Fruit fly (Drosophila melanogaster) whole organism, embryonic: Measurements from ENCODE around the gene THG.

Experiments used
- CG11247 ChIP-seq: fragments of 200-800 bp; sonication (Bioruptor generic); IDR thresholded peaks from 2 replicates; pipeline ENCODE4 v1.3.6; 2022; ENCODE audit warnings: missing biosample characterization, missing genetic modification characterization
- CG12155 ChIP-seq: fragments of 200-800 bp; sonication (Bioruptor generic); optimal IDR thresholded peaks from 3 replicates; lab custom pipeline; 2016; ENCODE audit warnings: missing biosample characterization, missing genetic modification characterization
- Dip2 ChIP-seq: fragments of 200-800 bp; sonication (Bioruptor generic); IDR thresholded peaks from 2 replicates; pipeline ENCODE4 v1.3.6; 2022; ENCODE audit warnings: missing biosample characterization, missing genetic modification characterization
- HHEX ChIP-seq: fragments of 200-800 bp; sonication (Bioruptor generic); optimal IDR thresholded peaks from 3 replicates; lab custom pipeline; 2017; ENCODE audit warnings: missing biosample characterization, mild to moderate bottlenecking, missing genetic modification characterization, missing genetic modification reagents
- Kr ChIP-seq: fragments of 200-800 bp; sonication (Bioruptor generic); optimal IDR thresholded peaks from 2 replicates; lab custom pipeline; 2017; ENCODE audit warnings: missing biosample characterization, mild to moderate bottlenecking, missing genetic modification characterization
- dmrt11E ChIP-seq: fragments of 200-800 bp; sonication (Bioruptor generic); optimal IDR thresholded peaks from 3 replicates; lab custom pipeline; 2018; ENCODE audit warnings: missing biosample characterization, mild to moderate bottlenecking, missing genetic modification characterization, moderate library complexity
- eve ChIP-seq, 2 experiments: fragments of >200 bp; optimal IDR thresholded peaks; 2 replicates each; lab custom pipeline; 2017; ENCODE audit warnings: missing biosample characterization in 2 of 2, missing genetic modification characterization in 2 of 2
- ftz-f1 ChIP-seq: fragments of 200-800 bp; sonication (Bioruptor generic); optimal IDR thresholded peaks from 2 replicates; lab custom pipeline; 2016; ENCODE audit warnings: missing biosample characterization, missing genetic modification characterization
- gcm ChIP-seq: fragments of 200-800 bp; sonication (Bioruptor generic); optimal IDR thresholded peaks from 2 replicates; lab custom pipeline; 2019; ENCODE audit warnings: missing biosample characterization, mild to moderate bottlenecking, missing genetic modification characterization, moderate library complexity
- hb ChIP-seq: fragments of 200-800 bp; sonication (Bioruptor generic); IDR thresholded peaks from 3 replicates; pipeline ENCODE4 v1.3.6; 2022; ENCODE audit warnings: missing biosample characterization, missing genetic modification characterization; ENCODE audit not compliant: partially characterized antibody
- onecut ChIP-seq: fragments of 200-800 bp; sonication (Bioruptor generic); IDR thresholded peaks from 2 replicates; pipeline ENCODE4 v1.3.6; 2022; ENCODE audit warnings: missing biosample characterization, missing genetic modification characterization
- phol ChIP-seq: fragments of 200-800 bp; sonication (Bioruptor generic); optimal IDR thresholded peaks from 3 replicates; lab custom pipeline; 2018; ENCODE audit warnings: missing biosample characterization, mild to moderate bottlenecking, missing genetic modification characterization, moderate library complexity
- psq ChIP-seq: fragments of 200-800 bp; sonication (Bioruptor generic); optimal IDR thresholded peaks from 2 replicates; lab custom pipeline; 2017; ENCODE audit warnings: missing biosample characterization, missing genetic modification characterization
- vvl ChIP-seq: fragments of 200-800 bp; sonication (Bioruptor generic); IDR thresholded peaks from 2 replicates; pipeline ENCODE4 v1.3.6; 2022; ENCODE audit warnings: missing biosample characterization, missing genetic modification characterization

dm6 chr2L:15000360-15000759 is 9.2 kb downstream of the THG start:
- TF ChIP-seq onecut = no peak
- no peak for TF ChIP-seq CG12155
- TF ChIP-seq Kr (GFP tag; lab: Kevin White, UChicago) = no peak
- TF ChIP-seq eve (GFP tag; optimal IDR thresholded peaks at IDR 0.05; lab: Kevin White, UChicago) = no peak
- TF ChIP-seq psq (GFP tag; lab: Kevin White, UChicago) = no peak
- no peak for TF ChIP-seq ftz-f1 (GFP tag; lab: Kevin White, UChicago)
- TF ChIP-seq hb (GFP tag; lab: Robert Waterston, UW) = no peak
- TF ChIP-seq dmrt11E (tag; lab: Kevin White, UChicago) = no peak
- no peak for TF ChIP-seq CG11247
- no peak for TF ChIP-seq phol (tag; lab: Kevin White, UChicago)
- TF ChIP-seq gcm (GFP tag; lab: Kevin White, UChicago) = no peak
- TF ChIP-seq vvl (GFP tag; lab: Robert Waterston, UW) = 0 out of 2 replicates have a peak, but pooled peaks have one; percentile 20
- no peak for TF ChIP-seq Dip2 (GFP tag; lab: Robert Waterston, UW)
- TF ChIP-seq HHEX (GFP tag; lab: Kevin White, UChicago) = no peak
